Fruit fly (Drosophila melanogaster): ENCODE data around the gene Trx2.

Gene Trx2

DNA sequence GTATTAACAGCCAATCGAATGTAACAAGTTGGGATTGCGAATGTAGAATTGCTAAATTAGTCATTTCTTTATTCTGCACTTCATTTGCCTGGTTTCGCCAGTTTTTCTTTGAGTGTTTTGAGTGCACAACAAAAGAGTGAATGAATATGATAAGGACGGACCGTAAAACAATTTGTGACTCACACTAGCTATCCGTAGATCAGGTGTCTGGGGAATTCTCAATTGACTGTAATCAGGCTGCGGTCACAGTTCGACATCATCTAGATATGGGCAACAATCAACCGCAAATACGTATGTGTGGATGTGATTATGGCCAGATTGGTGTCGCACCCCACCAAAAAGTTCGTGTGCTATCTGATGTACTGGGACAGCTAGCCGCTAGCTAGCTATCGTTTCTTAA, 7.0 kb downstream of the Trx2 start (continued):
- peak; percentile 62 for TF ChIP-seq Med (GFP tag)
- TF ChIP-seq ci (GFP tag; IDR thresholded peaks at IDR 0.05): no peak
- no peak for TF ChIP-seq rib (GFP tag; IDR thresholded peaks at IDR 0.05)
- no peak for TF ChIP-seq HLH54F (GFP tag; optimal IDR thresholded peaks at IDR 0.05)
- peak; percentile 54 for TF ChIP-seq kay (GFP tag; optimal IDR thresholded peaks at IDR 0.05)
- TF ChIP-seq CG32772 (GFP tag; IDR thresholded peaks at IDR 0.05): no peak
- TF ChIP-seq Rfx (GFP tag; IDR thresholded peaks at IDR 0.05): peak; percentile 29; the same call in 1 of the 2 replicates
- no peak for TF ChIP-seq lbe (GFP tag; optimal IDR thresholded peaks at IDR 0.05)
- peak; percentile 91 for TF ChIP-seq sug (tag; optimal IDR thresholded peaks at IDR 0.05)
- TF ChIP-seq MBD-R2 (GFP tag; IDR thresholded peaks at IDR 0.05): no peak
- no peak for TF ChIP-seq CG4328 (GFP tag; optimal IDR thresholded peaks at IDR 0.05)
- TF ChIP-seq gt (GFP tag; IDR thresholded peaks at IDR 0.05): no peak
- TF ChIP-seq MESR4 (GFP tag; optimal IDR thresholded peaks at IDR 0.05): no peak
- no peak for TF ChIP-seq Tbp (GFP tag; optimal IDR thresholded peaks at IDR 0.05)
- no peak for TF ChIP-seq CrebB (tag; optimal IDR thresholded peaks at IDR 0.05)
- no peak for TF ChIP-seq CG31441 (GFP tag; IDR thresholded peaks at IDR 0.05)
- no peak for TF ChIP-seq trh (GFP tag; optimal IDR thresholded peaks at IDR 0.05)
- TF ChIP-seq cwo (GFP tag; optimal IDR thresholded peaks at IDR 0.05): peak; percentile 41
- no peak for TF ChIP-seq gcm (GFP tag; optimal IDR thresholded peaks at IDR 0.05)
- no peak for TF ChIP-seq CG11093 (GFP tag; IDR thresholded peaks at IDR 0.05)
- no peak for TF ChIP-seq gsb (GFP tag; IDR thresholded peaks at IDR 0.05)
- TF ChIP-seq ap (GFP tag; IDR thresholded peaks at IDR 0.05): no peak

DNA sequence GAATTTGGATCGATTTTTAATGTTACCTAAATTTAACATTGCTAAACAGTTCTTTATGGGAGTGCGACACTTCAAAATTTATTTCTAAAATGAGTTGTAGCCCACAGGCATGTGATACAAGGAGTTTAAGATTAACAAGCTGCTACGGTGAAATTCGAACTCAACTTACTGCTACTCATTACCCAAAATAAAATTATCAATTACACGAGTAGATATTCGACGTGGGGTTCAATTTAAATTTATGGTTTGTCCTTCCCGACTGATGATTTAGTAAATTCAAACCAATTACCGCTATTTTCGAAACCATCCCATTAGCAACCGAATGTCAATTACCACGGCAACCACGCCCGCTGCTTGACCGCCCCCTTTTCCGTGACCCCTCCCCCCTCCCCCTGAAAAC, 12.2 kb downstream of the Trx2 start, which contains the start of gene CG31882:
Gene CG31882, minus strand, starts transcription at position 101 of the 400 bp plus-strand sequence.
- TF ChIP-seq CG2678 (tag; optimal IDR thresholded peaks at IDR 0.05): no peak
- TF ChIP-seq CG7372 (GFP tag; IDR thresholded peaks at IDR 0.05): no peak
- TF ChIP-seq gcm (GFP tag; optimal IDR thresholded peaks at IDR 0.05): no peak
- TF ChIP-seq Gsc (GFP tag; IDR thresholded peaks at IDR 0.05): no peak
- no peak for TF ChIP-seq CG18619 (GFP tag; optimal IDR thresholded peaks at IDR 0.05)
- no peak for TF ChIP-seq Ptx1 (GFP tag; IDR thresholded peaks at IDR 0.05)
- no peak for TF ChIP-seq gce (GFP tag; IDR thresholded peaks at IDR 0.05)
- no peak for TF ChIP-seq MBD-R2 (GFP tag; IDR thresholded peaks at IDR 0.05)
- no peak for TF ChIP-seq corto (GFP tag; optimal IDR thresholded peaks at IDR 0.05)
- no peak for TF ChIP-seq CG7357 (GFP tag; IDR thresholded peaks at IDR 0.05)
- TF ChIP-seq ssp (GFP tag; IDR thresholded peaks at IDR 0.05): no peak
- TF ChIP-seq sisA (GFP tag; IDR thresholded peaks at IDR 0.05): no peak
- no peak for TF ChIP-seq CG2199 (GFP tag; IDR thresholded peaks at IDR 0.05)
- TF ChIP-seq CG2120 (GFP tag; optimal IDR thresholded peaks at IDR 0.05): no peak
- TF ChIP-seq CG4820 (GFP tag; optimal IDR thresholded peaks at IDR 0.05): no peak

DNA sequence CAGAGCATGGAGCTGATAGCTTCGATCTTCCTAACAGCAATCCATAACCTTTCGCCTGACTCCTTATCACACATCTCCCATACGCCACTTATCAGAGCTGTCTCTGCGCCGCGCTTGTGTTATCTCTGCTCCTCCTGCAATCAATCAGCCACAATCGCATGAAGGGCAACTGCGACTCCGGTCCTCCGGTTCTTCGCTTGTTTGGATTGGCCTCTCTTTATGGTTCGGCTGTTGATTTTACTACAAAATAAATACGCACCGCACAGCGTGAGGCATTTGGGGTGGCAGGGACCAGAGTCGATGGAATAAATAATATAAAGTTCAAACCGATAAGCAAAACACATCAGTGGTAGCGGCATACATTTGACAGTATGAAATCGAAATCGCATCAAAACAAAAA, 20.1 kb downstream of the Trx2 start:
- TF ChIP-seq CG16779 (GFP tag; IDR thresholded peaks at IDR 0.05) (no peak), stc (GFP tag; IDR thresholded peaks at IDR 0.05) (0 out of 2 replicates have a peak, but pooled peaks have one; percentile 24), CG5953 (GFP tag; IDR thresholded peaks at IDR 0.05) (no peak), CG4404 (GFP tag; IDR thresholded peaks at IDR 0.05) (peak; percentile 50), cad (GFP tag; optimal IDR thresholded peaks at IDR 0.05) (no peak), CG10267 (tag; optimal IDR thresholded peaks at IDR 0.05) (peak; percentile 8), CG1529 (GFP tag; optimal IDR thresholded peaks at IDR 0.05) (peak; percentile 41), CG14014 (GFP tag; IDR thresholded peaks at IDR 0.05) (peak; percentile 45; the same call in 1 of the 2 replicates), Elba2 (GFP tag; optimal IDR thresholded peaks at IDR 0.05) (no peak), slbo (GFP tag; IDR thresholded peaks at IDR 0.05) (no peak), Six4 (GFP tag; optimal IDR thresholded peaks at IDR 0.05) (peak; percentile 49), ro (GFP tag; IDR thresholded peaks at IDR 0.05) (no peak), Doc3 (GFP tag; IDR thresholded peaks at IDR 0.05; ENCODE audit: partially characterized antibody) (no peak), CG2199 (GFP tag; IDR thresholded peaks at IDR 0.05) (peak; percentile 81; the same call in 2 of the 3 replicates), TFAM (GFP tag; optimal IDR thresholded peaks at IDR 0.05) (no peak), CG10565 (GFP tag; optimal IDR thresholded peaks at IDR 0.05) (no peak), CG15479 (GFP tag; optimal IDR thresholded peaks at IDR 0.05) (peak; percentile 40), CG8290 (GFP tag; optimal IDR thresholded peaks at IDR 0.05) (peak; percentile 62), CG8290 (tag; optimal IDR thresholded peaks at IDR 0.05) (peak in 1 of 2 experiments; percentile 49), cwo (GFP tag; optimal IDR thresholded peaks at IDR 0.05) (no peak)
